Worm (Caenorhabditis elegans) whole organism, early embryonic: ENCODE results near the gene hsp-3.

Experiments used
- B0310.2 ChIP-seq: sonication (generic microtip); optimal IDR thresholded peaks from 2 replicates; lab custom pipeline; 2016; ENCODE audit warnings: mild to moderate bottlenecking, missing genetic modification characterization, missing compliant biosample characterization
- F13C5.2 ChIP-seq: sonication (generic microtip); optimal IDR thresholded peaks from 2 replicates; lab custom pipeline; 2017; ENCODE audit warnings: mild to moderate bottlenecking, missing genetic modification characterization, inconsistent platforms, missing compliant biosample characterization
- aly-1 ChIP-seq: sonication (generic microtip); optimal IDR thresholded peaks from 2 replicates; lab custom pipeline; 2016; ENCODE audit warnings: missing genetic modification characterization, missing compliant biosample characterization
- ama-1 ChIP-seq: fragments of 150-350 bp; optimal IDR thresholded peaks from 2 replicates; lab custom pipeline; 2014
- ceh-13 ChIP-seq: fragments of 200-800 bp; sonication (Bioruptor generic); optimal IDR thresholded peaks from 2 replicates; lab custom pipeline; 2018; ENCODE audit warnings: mild to moderate bottlenecking, missing genetic modification characterization, missing compliant biosample characterization
- ceh-36 ChIP-seq: sonication (generic microtip); optimal IDR thresholded peaks from 2 replicates; lab custom pipeline; 2016; ENCODE audit warnings: missing genetic modification characterization, inconsistent platforms, missing compliant biosample characterization
- ets-7 ChIP-seq: sonication (generic microtip); optimal IDR thresholded peaks from 2 replicates; lab custom pipeline; 2016; ENCODE audit warnings: missing genotype, missing genetic modification characterization, missing compliant biosample characterization
- flt-1 ChIP-seq: fragments of 200-800 bp; sonication (Bioruptor generic); IDR thresholded peaks from 2 replicates; pipeline ENCODE4 v1.3.6; 2022; ENCODE audit warnings: missing genetic modification characterization, missing compliant biosample characterization
- hmbx-1 ChIP-seq: sonication (generic microtip); optimal IDR thresholded peaks from 2 replicates; lab custom pipeline; 2016; ENCODE audit warnings: mild to moderate bottlenecking, missing genetic modification characterization, missing compliant biosample characterization
- hmg-4 ChIP-seq: fragments of 200-800 bp; sonication (Bioruptor generic); optimal IDR thresholded peaks from 2 replicates; lab custom pipeline; 2018; ENCODE audit warnings: mild to moderate bottlenecking, missing genetic modification characterization, missing compliant biosample characterization
- hnd-1 ChIP-seq: sonication (generic microtip); optimal IDR thresholded peaks from 2 replicates; lab custom pipeline; 2016; ENCODE audit warnings: missing genetic modification characterization, missing compliant biosample characterization
- pes-1 ChIP-seq: fragments of 200-800 bp; sonication (Bioruptor generic); IDR thresholded peaks from 2 replicates; pipeline ENCODE4 v1.3.6; 2022; ENCODE audit warnings: missing genetic modification reagents, missing genetic modification characterization, missing compliant biosample characterization
- scrt-1 ChIP-seq: fragments of 200-800 bp; sonication (Bioruptor generic); IDR thresholded peaks from 2 replicates; pipeline ENCODE4 v1.3.6; 2022; ENCODE audit warnings: missing genetic modification characterization, missing compliant biosample characterization
- sea-1 ChIP-seq: fragments of 200-800 bp; sonication (Bioruptor generic); conservative IDR thresholded peaks from 2 replicates; pipeline ENCODE4 v1.3.6; 2022; ENCODE audit warnings: missing genetic modification characterization, missing compliant biosample characterization
- tbx-11 ChIP-seq: fragments of 200-800 bp; sonication (Bioruptor generic); IDR thresholded peaks from 2 replicates; pipeline ENCODE4 v1.3.6; 2022; ENCODE audit warnings: missing genetic modification characterization, missing compliant biosample characterization
- tbx-37 ChIP-seq: fragments of 200-800 bp; sonication (Bioruptor generic); conservative IDR thresholded peaks from 2 replicates; pipeline ENCODE4 v1.3.6; 2022; ENCODE audit warnings: missing genetic modification reagents, missing genetic modification characterization, missing compliant biosample characterization
- tra-4 ChIP-seq: sonication (generic microtip); optimal IDR thresholded peaks from 2 replicates; lab custom pipeline; 2017; ENCODE audit warnings: missing genetic modification characterization, missing compliant biosample characterization

The hsp-3 gene

DNA sequence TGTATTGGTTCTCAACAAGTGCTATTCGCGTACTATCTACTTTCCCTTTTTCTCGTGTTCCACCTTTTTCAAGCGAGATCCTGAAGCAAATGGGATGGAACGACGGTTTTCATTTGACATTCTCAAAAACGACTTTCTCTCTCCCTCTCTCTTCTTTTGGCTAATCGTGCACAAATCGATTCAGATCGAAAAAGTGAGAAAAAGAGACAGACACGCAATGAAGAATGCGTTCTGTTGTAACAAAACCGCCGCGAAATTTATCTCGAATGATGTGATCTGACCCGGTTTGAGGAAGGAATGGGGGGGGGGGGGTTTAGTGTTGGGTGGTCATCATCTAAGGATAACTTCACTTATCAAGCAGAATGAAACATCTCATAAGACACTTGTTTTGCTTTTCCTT, 27.5 kb downstream of the hsp-3 start:
- no peak for TF ChIP-seq ceh-36 (tag; lab: Kevin White, UChicago)
- TF ChIP-seq F13C5.2: no peak
- TF ChIP-seq aly-1: no peak
- no peak for TF ChIP-seq hnd-1 (tag; lab: Kevin White, UChicago)

DNA sequence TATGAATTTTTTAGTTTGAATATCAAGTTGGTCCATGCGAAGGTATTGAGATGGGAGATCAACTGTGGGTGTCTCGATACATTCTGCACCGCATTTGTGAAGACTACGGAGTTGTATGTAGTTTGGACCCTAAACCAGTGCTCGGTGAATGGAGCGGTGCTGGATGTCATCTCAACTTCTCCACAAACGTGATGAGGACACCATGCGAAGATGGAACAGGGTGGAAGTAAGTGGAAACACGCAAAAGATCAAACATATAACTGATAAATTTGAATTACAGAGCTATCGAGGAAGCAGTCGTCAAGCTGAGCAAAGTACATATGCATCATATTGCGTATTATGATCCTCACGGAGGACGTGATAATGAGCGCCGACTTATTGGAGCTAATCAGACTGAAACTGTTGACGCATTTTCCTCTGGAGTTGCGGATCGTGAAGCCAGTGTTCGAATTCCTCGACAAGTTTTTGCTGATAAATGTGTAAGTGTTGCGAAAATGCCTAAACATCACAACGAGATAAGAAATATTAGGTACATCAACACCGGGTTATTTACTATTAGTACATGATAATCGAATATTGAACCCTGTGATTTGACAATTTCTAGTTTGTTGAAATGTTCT, 32.7 kb downstream of the hsp-3 start:
- TF ChIP-seq tbx-11 (GFP tag; lab: Robert Waterston, UW): no peak
- no peak for TF ChIP-seq pes-1 (GFP tag; lab: Robert Waterston, UW)
- TF ChIP-seq aly-1: no peak

DNA sequence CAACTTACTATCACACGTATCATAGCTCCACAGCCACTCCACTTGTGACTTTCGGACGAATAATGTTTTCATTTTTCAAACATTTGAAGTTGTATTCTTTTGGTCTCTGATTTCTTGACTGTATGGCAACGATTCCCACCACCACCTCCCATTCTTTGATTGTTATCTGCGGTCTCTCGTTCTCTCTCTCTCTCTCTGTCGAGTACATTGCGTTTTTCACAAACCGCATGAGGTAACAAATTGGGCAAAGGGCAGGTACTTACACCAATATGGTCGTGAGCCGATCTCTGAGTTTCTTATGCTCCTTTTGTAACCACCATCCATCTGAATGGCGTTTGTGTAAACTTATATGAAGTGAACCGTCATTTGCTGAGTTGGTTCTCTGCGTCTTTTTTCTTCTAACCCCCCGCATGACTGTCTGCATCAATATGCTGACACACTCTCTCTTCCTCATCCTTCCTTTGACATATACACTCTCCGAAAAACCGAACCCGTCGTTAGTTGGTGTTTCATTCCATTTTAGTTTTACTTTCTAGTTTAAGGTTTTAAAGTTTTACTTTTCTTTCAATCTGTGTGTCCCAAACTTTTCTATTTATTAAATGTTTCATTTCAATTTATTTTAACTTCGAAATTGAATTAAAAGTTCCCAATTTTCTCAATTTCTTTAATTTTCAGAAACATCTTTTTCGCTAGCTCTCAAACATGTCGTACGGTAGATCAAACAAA, 34.2 kb downstream of the hsp-3 start, which contains the start of gene gln-1:
Gene gln-1 (plus strand): TSS at position 676 of the 726 bp plus-strand sequence.
- TF ChIP-seq flt-1 (GFP tag; lab: Robert Waterston, UW): no peak
- TF ChIP-seq B0310.2: no peak
- TF ChIP-seq F13C5.2: no peak
- no peak for TF ChIP-seq hnd-1 (tag; lab: Kevin White, UChicago)
- TF ChIP-seq ceh-36 (tag; lab: Kevin White, UChicago): no peak
- no peak for TF ChIP-seq tbx-37 (GFP tag; lab: Robert Waterston, UW)
- TF ChIP-seq tbx-11 (GFP tag; lab: Robert Waterston, UW): no peak
- no peak for TF ChIP-seq aly-1
- no peak for TF ChIP-seq tra-4 (tag; lab: Kevin White, UChicago)
- TF ChIP-seq hmbx-1 (tag; lab: Kevin White, UChicago): no peak
- TF ChIP-seq ceh-13 (GFP tag; lab: Kevin White, UChicago): no peak
- TF ChIP-seq pes-1 (GFP tag; lab: Robert Waterston, UW): no peak
- TF ChIP-seq sea-1 (GFP tag; lab: Robert Waterston, UW): no peak
- no peak for TF ChIP-seq hmg-4 (GFP tag; lab: Kevin White, UChicago)
- TF ChIP-seq scrt-1 (GFP tag; lab: Robert Waterston, UW): no peak
- TF ChIP-seq ama-1 (lab: Kevin White, UChicago): no peak
- no peak for TF ChIP-seq ets-7 (tag; lab: Kevin White, UChicago)

DNA sequence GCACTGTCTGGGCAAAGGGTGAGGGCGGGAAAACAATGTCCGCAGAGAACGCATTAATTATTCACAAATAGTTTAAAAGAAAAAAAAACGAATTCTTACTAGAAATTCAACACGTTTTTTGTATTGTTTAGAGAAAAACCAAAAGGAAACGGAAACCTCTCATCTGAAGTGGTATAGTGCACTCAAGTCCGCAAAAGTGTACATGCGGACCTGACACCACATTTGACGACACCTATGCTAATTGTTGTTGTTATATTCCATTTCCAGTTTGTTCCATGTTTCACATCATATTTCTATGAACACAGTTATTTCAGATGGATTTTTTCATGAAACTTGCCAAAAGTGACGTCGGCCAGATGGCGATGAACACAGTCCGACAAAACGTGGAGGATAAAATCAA, 39.2 kb downstream of the hsp-3 start, which contains the start of gene C45B2.6:
Gene C45B2.6 (plus strand): TSS at position 136 of the 400 bp plus-strand sequence.
- TF ChIP-seq tbx-11 (GFP tag; lab: Robert Waterston, UW) (no peak), pes-1 (GFP tag; lab: Robert Waterston, UW) (no peak)

DNA sequence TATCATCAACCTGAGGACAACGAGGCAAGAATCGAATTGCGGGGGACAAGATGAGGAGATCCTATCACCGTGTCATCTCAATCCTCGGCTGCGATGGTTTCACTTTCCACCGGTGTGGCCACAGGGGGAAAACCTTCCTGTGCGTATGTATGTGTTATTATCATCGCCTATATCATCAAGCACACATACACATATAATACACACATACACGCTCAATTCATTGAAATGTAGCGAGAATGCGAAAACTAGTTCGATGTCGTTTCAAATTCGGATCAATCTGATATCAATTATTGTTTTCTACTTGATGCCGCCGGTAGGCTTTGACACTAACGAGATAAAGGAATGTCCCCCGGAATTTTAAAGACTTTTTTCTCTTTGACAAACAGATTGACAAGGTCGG, 41.1 kb downstream of the hsp-3 start:
- no peak for TF ChIP-seq ets-7 (tag; lab: Kevin White, UChicago)
- no peak for TF ChIP-seq sea-1 (GFP tag; lab: Robert Waterston, UW)

DNA sequence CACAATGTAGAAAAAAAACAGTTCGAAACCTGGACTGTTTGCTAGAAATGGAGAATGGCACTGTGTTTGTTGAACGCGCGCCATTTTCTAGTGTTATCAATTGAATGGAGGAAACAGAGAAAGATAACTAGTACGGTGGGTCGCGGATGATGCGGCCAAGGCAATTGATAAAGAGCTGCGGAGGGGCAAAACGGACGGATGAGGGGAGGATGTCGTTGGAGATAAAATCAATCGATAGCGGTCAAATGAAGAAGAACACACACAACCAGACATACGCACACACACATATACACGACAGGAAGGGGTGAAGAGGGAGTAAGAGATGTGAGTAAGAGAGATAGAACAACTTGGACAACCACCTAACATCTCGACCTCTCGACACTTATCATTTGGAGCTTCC, 41.8 kb downstream of the hsp-3 start:
- no peak for TF ChIP-seq tra-4 (tag; lab: Kevin White, UChicago)
- no peak for TF ChIP-seq hnd-1 (tag; lab: Kevin White, UChicago)
- TF ChIP-seq tbx-37 (GFP tag; lab: Robert Waterston, UW): no peak
- no peak for TF ChIP-seq sea-1 (GFP tag; lab: Robert Waterston, UW)
- no peak for TF ChIP-seq ets-7 (tag; lab: Kevin White, UChicago)
- no peak for TF ChIP-seq aly-1
- no peak for TF ChIP-seq ceh-13 (GFP tag; lab: Kevin White, UChicago)
- no peak for TF ChIP-seq F13C5.2
- no peak for TF ChIP-seq tbx-11 (GFP tag; lab: Robert Waterston, UW)
- no peak for TF ChIP-seq pes-1 (GFP tag; lab: Robert Waterston, UW)
- TF ChIP-seq ama-1 (lab: Kevin White, UChicago): no peak
- TF ChIP-seq B0310.2: no peak
- TF ChIP-seq flt-1 (GFP tag; lab: Robert Waterston, UW): no peak
- TF ChIP-seq scrt-1 (GFP tag; lab: Robert Waterston, UW): no peak
- TF ChIP-seq hmbx-1 (tag; lab: Kevin White, UChicago): no peak
- no peak for TF ChIP-seq hmg-4 (GFP tag; lab: Kevin White, UChicago)

DNA sequence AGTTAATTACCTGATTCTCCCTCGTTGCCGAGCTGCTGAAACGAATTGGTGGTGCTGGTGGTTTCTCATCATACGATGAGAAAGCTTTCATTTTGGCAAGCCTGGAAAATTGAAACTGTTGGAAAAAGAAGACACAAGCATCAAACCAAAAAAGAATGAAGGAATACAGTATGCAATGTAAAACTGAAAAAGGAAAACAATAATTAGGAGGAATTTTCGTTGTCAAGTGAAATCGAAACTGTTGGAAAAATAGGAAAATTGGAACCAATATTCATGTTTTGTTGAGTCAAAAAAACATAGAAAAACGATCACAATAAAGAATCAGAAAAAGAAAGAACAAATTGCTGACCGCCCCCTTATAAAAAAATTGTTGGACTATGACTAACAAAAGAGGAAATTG, 43.4 kb downstream of the hsp-3 start, which contains the start of gene pak-1:
Gene pak-1 (minus strand): TSS at position 101 of the 400 bp plus-strand sequence.
- TF ChIP-seq hmbx-1 (tag; lab: Kevin White, UChicago): no peak
- TF ChIP-seq B0310.2: no peak

DNA sequence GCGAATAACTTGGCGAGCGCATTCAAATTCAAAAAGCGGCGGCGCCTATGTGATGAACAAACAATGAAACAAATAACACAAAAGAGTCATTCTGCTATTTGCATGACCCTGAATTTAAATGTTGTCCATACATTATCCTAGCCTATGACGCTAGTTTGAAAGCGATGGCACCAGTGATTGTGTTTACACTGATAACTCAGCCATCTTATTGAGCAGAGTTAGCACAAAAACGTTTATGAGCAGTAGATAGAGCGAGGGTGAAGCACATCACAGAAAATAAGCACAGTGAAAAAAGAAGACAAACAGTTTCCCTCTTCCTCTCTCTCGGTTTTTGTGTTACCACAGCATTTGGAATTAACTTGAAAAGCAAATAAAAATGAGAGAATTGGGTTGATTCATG, 48.6 kb downstream of the hsp-3 start:
- TF ChIP-seq sea-1 (GFP tag; lab: Robert Waterston, UW): no peak
- TF ChIP-seq hmg-4 (GFP tag; lab: Kevin White, UChicago): no peak
- TF ChIP-seq flt-1 (GFP tag; lab: Robert Waterston, UW): no peak
